Fruit fly (Drosophila melanogaster) whole organism, embryonic: Measurements from ENCODE around the gene CG14535.

Experiments used
- Awh ChIP-seq: fragments of 200-800 bp; sonication (Bioruptor generic); IDR thresholded peaks from 2 replicates; pipeline ENCODE4, ENCODE4 v1.3.6; 2022; ENCODE audit warnings: missing biosample characterization, missing genetic modification characterization
- Bdp1 ChIP-seq: fragments of 200-800 bp; sonication (Bioruptor generic); optimal IDR thresholded peaks from 3 replicates; lab custom pipeline; 2016; ENCODE audit warnings: missing biosample characterization, missing genetic modification characterization
- CG12769 ChIP-seq: fragments of 200-800 bp; sonication (Bioruptor generic); optimal IDR thresholded peaks from 2 replicates; lab custom pipeline; 2019; ENCODE audit warnings: missing biosample characterization, mild to moderate bottlenecking, missing genetic modification characterization, moderate library complexity
- CG15601 ChIP-seq: fragments of 200-800 bp; sonication (Bioruptor generic); optimal IDR thresholded peaks from 3 replicates; lab custom pipeline; 2019; ENCODE audit warnings: missing biosample characterization, mild to moderate bottlenecking, missing genetic modification characterization, moderate library complexity
- CG1602 ChIP-seq: fragments of 200-800 bp; sonication (Bioruptor generic); optimal IDR thresholded peaks from 3 replicates; lab custom pipeline; 2016; ENCODE audit warnings: missing biosample characterization, missing genetic modification characterization
- CG17802 ChIP-seq: fragments of 200-800 bp; sonication (Bioruptor generic); optimal IDR thresholded peaks from 2 replicates; lab custom pipeline; 2018; ENCODE audit warnings: missing biosample characterization, mild to moderate bottlenecking, missing genetic modification characterization, moderate library complexity
- CG1792 ChIP-seq: fragments of 200-800 bp; sonication (Bioruptor generic); optimal IDR thresholded peaks from 2 replicates; lab custom pipeline; 2016; ENCODE audit warnings: missing biosample characterization, missing genetic modification characterization
- CG2875 ChIP-seq: fragments of 200-800 bp; sonication (Bioruptor generic); optimal IDR thresholded peaks from 2 replicates; lab custom pipeline; 2017; ENCODE audit warnings: missing biosample characterization, mild to moderate bottlenecking, missing genetic modification characterization, missing genetic modification reagents
- CG31365 ChIP-seq: fragments of 200-800 bp; sonication (Bioruptor generic); optimal IDR thresholded peaks from 2 replicates; lab custom pipeline; 2018; ENCODE audit warnings: missing biosample characterization, mild to moderate bottlenecking, missing genetic modification characterization
- CG33557 ChIP-seq: fragments of 200-800 bp; sonication (Bioruptor generic); optimal IDR thresholded peaks from 2 replicates; lab custom pipeline; 2019; ENCODE audit warnings: missing biosample characterization, mild to moderate bottlenecking, missing genetic modification characterization, moderate library complexity
- CG3838 ChIP-seq: fragments of 200-800 bp; sonication (Bioruptor generic); optimal IDR thresholded peaks from 3 replicates; lab custom pipeline; 2016; ENCODE audit warnings: missing biosample characterization, missing genetic modification characterization
- CG3847 ChIP-seq: fragments of 200-800 bp; sonication (Bioruptor generic); IDR thresholded peaks from 2 replicates; pipeline ENCODE4 v1.3.6; 2022; ENCODE audit warnings: missing biosample characterization, missing genetic modification characterization
- CG4617 ChIP-seq: fragments of 200-800 bp; sonication (Bioruptor generic); optimal IDR thresholded peaks from 3 replicates; lab custom pipeline; 2016; ENCODE audit warnings: missing biosample characterization, missing genetic modification characterization, borderline replicate concordance
- CG5953 ChIP-seq: fragments of 200-800 bp; sonication (Bioruptor generic); IDR thresholded peaks from 2 replicates; pipeline ENCODE4 v1.3.6; 2022; ENCODE audit warnings: missing biosample characterization, missing genetic modification characterization
- CG7271 ChIP-seq: fragments of 200-800 bp; sonication (Bioruptor generic); optimal IDR thresholded peaks from 2 replicates; lab custom pipeline; 2018; ENCODE audit warnings: missing biosample characterization, mild to moderate bottlenecking, missing genetic modification characterization, moderate library complexity
- CG7745 ChIP-seq: fragments of 200-800 bp; sonication (Bioruptor generic); optimal IDR thresholded peaks from 2 replicates; lab custom pipeline; 2018; ENCODE audit warnings: missing biosample characterization, mild to moderate bottlenecking, missing genetic modification characterization, moderate library complexity
- CG8089 ChIP-seq: fragments of 200-800 bp; sonication (Bioruptor generic); optimal IDR thresholded peaks from 3 replicates; lab custom pipeline; 2016; ENCODE audit warnings: missing biosample characterization, missing genetic modification characterization
- CG8944 ChIP-seq: fragments of 200-800 bp; sonication (Bioruptor generic); optimal IDR thresholded peaks from 3 replicates; lab custom pipeline; 2016; ENCODE audit warnings: missing biosample characterization, missing genetic modification characterization
- CG9215 ChIP-seq: fragments of 200-800 bp; sonication (Bioruptor generic); IDR thresholded peaks from 2 replicates; pipeline ENCODE4 v1.3.6; 2022; ENCODE audit warnings: missing biosample characterization, missing genetic modification characterization
- Camta ChIP-seq: fragments of 200-800 bp; sonication (Bioruptor generic); optimal IDR thresholded peaks from 2 replicates; lab custom pipeline; 2016; ENCODE audit warnings: missing biosample characterization, missing genetic modification characterization
- Deaf1 ChIP-seq: fragments of 200-800 bp; optimal IDR thresholded peaks from 3 replicates; lab custom pipeline; 2019; ENCODE audit warnings: missing biosample characterization, mild to moderate bottlenecking, missing genetic modification characterization, moderate library complexity
- Elba2 ChIP-seq: fragments of 200-800 bp; sonication (Bioruptor generic); optimal IDR thresholded peaks from 3 replicates; lab custom pipeline; 2016; ENCODE audit warnings: missing biosample characterization, missing genetic modification characterization
- H15 ChIP-seq: fragments of 200-800 bp; sonication (Bioruptor generic); IDR thresholded peaks from 3 replicates; pipeline ENCODE4 v1.3.6; 2022; ENCODE audit warnings: missing biosample characterization, missing genetic modification characterization
- Hmx ChIP-seq: fragments of 200-800 bp; sonication (Bioruptor generic); optimal IDR thresholded peaks from 2 replicates; lab custom pipeline; 2016; ENCODE audit warnings: missing biosample characterization, missing genetic modification characterization
- Mrtf ChIP-seq: fragments of 200-800 bp; sonication (Bioruptor generic); IDR thresholded peaks from 3 replicates; pipeline ENCODE4 v1.3.6; 2022; ENCODE audit warnings: missing biosample characterization, missing genetic modification characterization
- Nf-YB ChIP-seq: fragments of 200-800 bp; sonication (Bioruptor generic); optimal IDR thresholded peaks from 3 replicates; lab custom pipeline; 2019; ENCODE audit warnings: missing biosample characterization, mild to moderate bottlenecking, missing genetic modification characterization, moderate library complexity
- Oaz ChIP-seq: fragments of 200-800 bp; sonication (Bioruptor generic); IDR thresholded peaks from 2 replicates; pipeline ENCODE4 v1.3.6; 2022; ENCODE audit warnings: missing biosample characterization, missing genetic modification characterization
- Optix ChIP-seq: fragments of 200-800 bp; sonication (Bioruptor generic); IDR thresholded peaks from 3 replicates; pipeline ENCODE4 v1.3.6; 2022; ENCODE audit warnings: missing biosample characterization, missing genetic modification characterization
- Poxn ChIP-seq: fragments of 200-800 bp; sonication (Bioruptor generic); IDR thresholded peaks from 2 replicates; pipeline ENCODE4 v1.3.6; 2022; ENCODE audit warnings: missing biosample characterization, missing genetic modification characterization
- Side ChIP-seq: fragments of 200-800 bp; sonication (Bioruptor generic); optimal IDR thresholded peaks from 2 replicates; lab custom pipeline; 2016; ENCODE audit warnings: missing biosample characterization, missing genetic modification characterization
- Stat92E ChIP-seq, 3 experiments: fragments of >200 bp in 2 of 3; fragments of 200-800 bp in 1 of 3; sonication (Bioruptor generic) in 1 of 3; optimal IDR thresholded peaks; 2 replicates each; lab custom pipeline; 2017 to 2019; ENCODE audit warnings: missing biosample characterization in 3 of 3, missing genetic modification characterization in 3 of 3, mild to moderate bottlenecking in 1 of 3, moderate library complexity in 1 of 3
- Xbp1 ChIP-seq: fragments of 200-800 bp; sonication (Bioruptor generic); optimal IDR thresholded peaks from 3 replicates; lab custom pipeline; 2016; ENCODE audit warnings: missing biosample characterization, mild to moderate bottlenecking, missing genetic modification characterization
- dpn ChIP-seq, 2 experiments: fragments of 200-800 bp; sonication (Bioruptor generic); optimal IDR thresholded peaks; 3 replicates each; lab custom pipeline; 2016; ENCODE audit warnings: missing biosample characterization in 2 of 2, missing genetic modification characterization in 2 of 2
- ewg ChIP-seq: fragments of 200-800 bp; sonication (Bioruptor generic); optimal IDR thresholded peaks from 3 replicates; lab custom pipeline; 2017; ENCODE audit warnings: mild to moderate bottlenecking, missing biosample characterization, missing genetic modification reagents, missing genetic modification characterization
- gcm ChIP-seq: fragments of 200-800 bp; sonication (Bioruptor generic); optimal IDR thresholded peaks from 2 replicates; lab custom pipeline; 2019; ENCODE audit warnings: missing biosample characterization, mild to moderate bottlenecking, missing genetic modification characterization, moderate library complexity
- grn ChIP-seq: fragments of 200-800 bp; sonication (Bioruptor generic); optimal IDR thresholded peaks from 3 replicates; lab custom pipeline; 2017; ENCODE audit warnings: missing biosample characterization, missing genetic modification characterization
- jigr1 ChIP-seq: fragments of 200-800 bp; sonication (Bioruptor generic); IDR thresholded peaks from 3 replicates; pipeline ENCODE4 v1.3.6; 2022; ENCODE audit warnings: missing biosample characterization, missing genetic modification characterization
- kay ChIP-seq: fragments of 200-800 bp; sonication (Bioruptor generic); optimal IDR thresholded peaks from 2 replicates; lab custom pipeline; 2016; ENCODE audit warnings: missing biosample characterization, missing genetic modification characterization
- maf-S ChIP-seq: fragments of 200-800 bp; sonication (Bioruptor generic); optimal IDR thresholded peaks from 2 replicates; lab custom pipeline; 2016; ENCODE audit warnings: missing biosample characterization, missing genetic modification characterization
- mirr ChIP-seq: fragments of 200-800 bp; sonication (Bioruptor generic); optimal IDR thresholded peaks from 3 replicates; lab custom pipeline; 2018; ENCODE audit warnings: missing biosample characterization, mild to moderate bottlenecking, missing genetic modification characterization
- odd ChIP-seq: fragments of 200-800 bp; sonication (Bioruptor generic); optimal IDR thresholded peaks from 2 replicates; lab custom pipeline; 2017; ENCODE audit warnings: missing biosample characterization, mild to moderate bottlenecking, missing genetic modification characterization
- pzg ChIP-seq: fragments of 200-800 bp; sonication (Bioruptor generic); optimal IDR thresholded peaks from 3 replicates; lab custom pipeline; 2018; ENCODE audit warnings: missing biosample characterization, mild to moderate bottlenecking, missing genetic modification characterization, moderate library complexity
- run ChIP-seq: fragments of 200-800 bp; sonication (Bioruptor generic); optimal IDR thresholded peaks from 3 replicates; lab custom pipeline; 2018; ENCODE audit warnings: missing biosample characterization, mild to moderate bottlenecking, missing genetic modification characterization
- sim ChIP-seq: fragments of 200-800 bp; sonication (Bioruptor generic); IDR thresholded peaks from 2 replicates; pipeline ENCODE4 v1.3.6; 2022; ENCODE audit warnings: missing biosample characterization, missing genetic modification characterization
- sisA ChIP-seq: fragments of 200-800 bp; sonication (Bioruptor generic); IDR thresholded peaks from 2 replicates; pipeline ENCODE4 v1.3.6; 2022; ENCODE audit warnings: missing biosample characterization, missing genetic modification characterization
- stc ChIP-seq: fragments of 200-800 bp; sonication (Bioruptor generic); IDR thresholded peaks from 2 replicates; pipeline ENCODE4 v1.3.6; 2022; ENCODE audit warnings: missing biosample characterization, missing genetic modification characterization
- tll ChIP-seq, 2 experiments: fragments of 200-800 bp in 1 of 2; fragments of >200 bp in 1 of 2; sonication (Bioruptor generic) in 1 of 2; optimal IDR thresholded peaks; 2 replicates each; lab custom pipeline; 2017 to 2019; ENCODE audit warnings: missing biosample characterization in 2 of 2, missing genetic modification characterization in 2 of 2, mild to moderate bottlenecking in 1 of 2, moderate library complexity in 1 of 2
- toy ChIP-seq: fragments of 200-800 bp; sonication (Bioruptor generic); IDR thresholded peaks from 2 replicates; pipeline ENCODE4 v1.3.6; 2022; ENCODE audit warnings: missing biosample characterization, missing genetic modification characterization
- yki ChIP-seq: fragments of >200 bp; optimal IDR thresholded peaks from 3 replicates; lab custom pipeline; 2018
- zfh1 ChIP-seq: fragments of 200-800 bp; sonication (Bioruptor generic); IDR thresholded peaks from 3 replicates; pipeline ENCODE4 v1.3.6; 2022; ENCODE audit warnings: missing biosample characterization, missing genetic modification characterization

Gene CG14535

dm6 chr2L:7821279-7821848 lies 33.9 kb downstream of the CG14535 start (continued):
- no peak for TF ChIP-seq Elba2
- 0 out of 2 replicates have a peak, but pooled peaks have one; percentile 20 for TF ChIP-seq toy (GFP tag; lab: Robert Waterston, UW)
- peak; percentile 7 for TF ChIP-seq maf-S (GFP tag; lab: Kevin White, UChicago)
- 0 out of 3 replicates have a peak, but pooled peaks have one; percentile 47 for TF ChIP-seq Mrtf (GFP tag; lab: Robert Waterston, UW)
- peak; percentile 62 to 64 for TF ChIP-seq dpn (GFP tag; optimal IDR thresholded peaks at IDR 0.05; lab: Kevin White, UChicago)
- TF ChIP-seq Optix (GFP tag; lab: Robert Waterston, UW), result peak; percentile 36; the same call in 1 of the 3 replicates
- peak; percentile 37 for TF ChIP-seq CG9215 (GFP tag; lab: Robert Waterston, UW)
- peak; percentile 2 for TF ChIP-seq CG17802 (tag; lab: Kevin White, UChicago)
- TF ChIP-seq gcm (GFP tag; lab: Kevin White, UChicago), result no peak
- no peak for TF ChIP-seq odd
- peak; percentile 36 for TF ChIP-seq CG8089
- peak in 1 of 3 experiments; percentile 48 for TF ChIP-seq Stat92E (GFP tag; optimal IDR thresholded peaks at IDR 0.05; lab: Kevin White, UChicago)
- TF ChIP-seq H15, result peak; percentile 48; the same call in 1 of the 3 replicates
- peak; percentile 41 for TF ChIP-seq CG15601
- TF ChIP-seq ewg (GFP tag; lab: Kevin White, UChicago), result no peak
- TF ChIP-seq mirr (GFP tag; lab: Kevin White, UChicago), result peak; percentile 33
- peak; percentile 60; the same call in 2 of the 3 replicates for TF ChIP-seq zfh1 (GFP tag; lab: Robert Waterston, UW)
- TF ChIP-seq CG4617 (GFP tag; lab: Kevin White, UChicago), result peak; percentile 88
- TF ChIP-seq CG7745, result no peak
- peak; percentile 39 for TF ChIP-seq CG2875 (GFP tag; lab: Kevin White, UChicago)
- TF ChIP-seq CG1602, result no peak
- TF ChIP-seq tll (GFP tag; optimal IDR thresholded peaks at IDR 0.05; lab: Kevin White, UChicago), result no peak
- no peak for TF ChIP-seq Poxn (GFP tag; lab: Robert Waterston, UW)
- TF ChIP-seq CG3847 (GFP tag; lab: Robert Waterston, UW), result peak; percentile 51
- peak; percentile 42; the same call in 1 of the 2 replicates for TF ChIP-seq CG5953 (GFP tag; lab: Robert Waterston, UW)
- TF ChIP-seq CG7271 (tag; lab: Kevin White, UChicago), result peak; percentile 20
- no peak for TF ChIP-seq sisA (GFP tag; lab: Robert Waterston, UW)
- no peak for TF ChIP-seq jigr1 (GFP tag; lab: Robert Waterston, UW)
- TF ChIP-seq Hmx (GFP tag; lab: Kevin White, UChicago), result no peak
- TF ChIP-seq run (tag; lab: Kevin White, UChicago), result no peak
- TF ChIP-seq CG12769 (tag; lab: Kevin White, UChicago), result no peak
- TF ChIP-seq Nf-YB (GFP tag; lab: Kevin White, UChicago), result no peak
- no peak for TF ChIP-seq yki
- no peak for TF ChIP-seq CG31365
- TF ChIP-seq CG8944, result peak; percentile 36
- peak; percentile 53 for TF ChIP-seq Camta (GFP tag; lab: Kevin White, UChicago)
- peak; percentile 48; the same call in 1 of the 2 replicates for TF ChIP-seq stc (GFP tag; lab: Robert Waterston, UW)
- TF ChIP-seq kay, result no peak
- no peak for TF ChIP-seq grn
- TF ChIP-seq sim (GFP tag; lab: Robert Waterston, UW), result 0 out of 2 replicates have a peak, but pooled peaks have one; percentile 29
- peak; percentile 43 for TF ChIP-seq Side (GFP tag; lab: Kevin White, UChicago)
- TF ChIP-seq Awh, result no peak
- TF ChIP-seq Deaf1 (tag; lab: Kevin White, UChicago), result no peak
- TF ChIP-seq Xbp1 (GFP tag; lab: Kevin White, UChicago), result peak; percentile 75
- TF ChIP-seq Bdp1, result no peak
- peak; percentile 64 for TF ChIP-seq pzg (GFP tag; lab: Kevin White, UChicago)
- TF ChIP-seq CG1792 (GFP tag; lab: Kevin White, UChicago), result peak; percentile 44
- peak; percentile 43; the same call in 1 of the 2 replicates for TF ChIP-seq Oaz (GFP tag; lab: Robert Waterston, UW)
- TF ChIP-seq CG33557 (GFP tag; lab: Kevin White, UChicago), result peak; percentile 2
- no peak for TF ChIP-seq CG3838 (GFP tag; lab: Kevin White, UChicago)
